Worm (Caenorhabditis elegans) whole organism, L4 larva: Measurements from ENCODE around the gene pph-4.1.

Experiments
- F10B5.3 ChIP-seq: sonication (generic microtip); optimal IDR thresholded peaks from 2 replicates; lab custom pipeline; 2016; ENCODE audit warnings: mild to moderate bottlenecking, missing genetic modification characterization, missing compliant biosample characterization
- F26F4.8 ChIP-seq: fragments of 200-800 bp; sonication (Bioruptor generic); conservative IDR thresholded peaks from 2 replicates; pipeline ENCODE4 v1.3.6; 2022; ENCODE audit warnings: missing genetic modification characterization, missing compliant biosample characterization
- ama-1 ChIP-seq: fragments of 150-350 bp; optimal IDR thresholded peaks from 2 replicates; lab custom pipeline; 2014; ENCODE audit warnings: inconsistent platforms, mixed read lengths
- dpl-1 ChIP-seq: fragments of 150-350 bp; optimal IDR thresholded peaks from 2 replicates; lab custom pipeline; 2014; ENCODE audit warnings: missing biosample characterization, missing genetic modification reagents, missing genetic modification characterization
- fos-1 ChIP-seq: fragments of 150-350 bp; optimal IDR thresholded peaks from 2 replicates; lab custom pipeline; 2014; ENCODE audit warnings: missing biosample characterization, missing genetic modification characterization
- lsy-2 ChIP-seq, 2 experiments: fragments of 150-350 bp in 1 of 2; sonication (generic microtip) in 1 of 2; optimal IDR thresholded peaks; 2 replicates each; lab custom pipeline; 2014 to 2017; ENCODE audit warnings: missing biosample characterization in 2 of 2, missing genetic modification characterization in 2 of 2
- mdl-1 ChIP-seq, 2 experiments: fragments of 150-350 bp in 1 of 2; sonication (generic microtip) in 1 of 2; optimal IDR thresholded peaks; 2 replicates each; lab custom pipeline; 2014 to 2017; ENCODE audit warnings: missing biosample characterization in 2 of 2, missing genetic modification characterization in 2 of 2
- nhr-11 ChIP-seq: fragments of 150-350 bp; optimal IDR thresholded peaks from 2 replicates; lab custom pipeline; 2014; ENCODE audit warnings: missing biosample characterization, missing genetic modification characterization
- skn-1 ChIP-seq: fragments of 150-350 bp; optimal IDR thresholded peaks from 2 replicates; lab custom pipeline; 2014; ENCODE audit warnings: missing biosample characterization, missing genetic modification characterization
- snpc-4 ChIP-seq: fragments of 150-350 bp; optimal IDR thresholded peaks from 2 replicates; lab custom pipeline; 2014; ENCODE audit warnings: missing biosample characterization, missing genetic modification characterization
- spr-1 ChIP-seq: sonication (generic microtip); optimal IDR thresholded peaks from 2 replicates; lab custom pipeline; 2016; ENCODE audit warnings: mild to moderate bottlenecking, missing genetic modification characterization, missing compliant biosample characterization

DNA sequence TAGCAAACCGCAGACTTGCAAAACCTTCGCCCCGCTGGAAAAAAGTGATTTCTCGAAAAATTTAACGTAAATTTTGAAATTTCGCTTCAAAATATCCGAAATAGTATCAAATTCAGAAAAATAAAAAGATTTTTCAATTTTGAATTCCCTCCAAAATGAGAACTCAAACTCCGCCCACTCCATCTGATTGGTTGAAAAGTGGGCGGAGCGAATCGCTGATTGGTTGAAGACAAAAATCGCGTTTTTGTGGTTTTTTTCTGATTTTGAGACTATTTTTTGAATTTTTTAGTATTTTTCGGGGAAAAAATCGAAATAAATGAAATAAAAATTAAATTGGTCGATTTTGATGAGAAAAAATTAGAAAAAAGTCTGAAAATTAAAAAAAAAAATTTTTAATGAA, 2.1 kb downstream of the pph-4.1 start:
- no peak for TF ChIP-seq snpc-4 (tag; lab: Kevin White, UChicago)
- TF ChIP-seq mdl-1 (tag; optimal IDR thresholded peaks at IDR 0.05; lab: Kevin White, UChicago) = no peak
- TF ChIP-seq ama-1 (lab: Kevin White, UChicago) = no peak
- TF ChIP-seq F10B5.3 (tag; lab: Kevin White, UChicago) = no peak
- no peak for TF ChIP-seq fos-1 (tag; lab: Kevin White, UChicago)
- TF ChIP-seq skn-1 (tag; lab: Kevin White, UChicago) = no peak
- no peak for TF ChIP-seq lsy-2 (tag; optimal IDR thresholded peaks at IDR 0.05; lab: Kevin White, UChicago)
- TF ChIP-seq F26F4.8 (GFP tag; lab: Robert Waterston, UW) = no peak
- no peak for TF ChIP-seq nhr-11 (tag; lab: Kevin White, UChicago)
- TF ChIP-seq dpl-1 (GFP tag; lab: Kevin White, UChicago) = no peak
- TF ChIP-seq spr-1 (tag; lab: Kevin White, UChicago) = no peak
